Worm (Caenorhabditis elegans): Measurements from ENCODE around the gene nep-5.

- TF ChIP-seq lin-13 (GFP tag; optimal IDR thresholded peaks at IDR 0.05) (no peak), hlh-4 (tag; optimal IDR thresholded peaks at IDR 0.05) (no peak), ama-1 (optimal IDR thresholded peaks at IDR 0.05) (no peak), nhr-12 (tag; optimal IDR thresholded peaks at IDR 0.05) (no peak), ceh-90 (tag; optimal IDR thresholded peaks at IDR 0.05) (no peak), ces-1 (GFP tag; optimal IDR thresholded peaks at IDR 0.05) (no peak), nhr-76 (tag; optimal IDR thresholded peaks at IDR 0.05) (no peak), alr-1 (tag; optimal IDR thresholded peaks at IDR 0.05; ENCODE audit: borderline replicate concordance) (no peak), skn-1 (tag; optimal IDR thresholded peaks at IDR 0.05) (no peak), mep-1 (tag; optimal IDR thresholded peaks at IDR 0.05) (no peak)
These were observed 24.6 kb downstream of the nep-5 start for ce11 chrII:5512473-5513097.

All from whole organism, L1 larva.